Worm (Caenorhabditis elegans): ENCODE data around the gene F20A1.4.

DNA sequence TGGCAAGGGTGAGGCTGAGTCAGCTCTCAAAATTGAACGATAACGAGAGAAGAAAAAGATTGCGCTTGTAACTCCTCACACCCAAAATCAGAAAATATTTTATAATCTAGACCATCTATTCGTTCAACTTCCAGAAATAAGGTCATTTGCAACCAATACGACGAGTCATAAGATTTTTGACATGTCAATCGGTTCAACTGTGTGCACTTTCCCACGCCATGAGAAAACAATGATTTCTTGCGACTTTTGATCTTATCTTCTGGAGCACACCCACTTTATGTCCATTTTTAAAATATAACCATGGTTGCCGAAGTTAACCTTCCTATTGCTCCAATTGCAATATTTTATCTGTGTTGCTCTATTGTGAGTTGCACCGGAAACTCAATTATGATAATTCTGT is 4.6 kb downstream of the F20A1.4 start, which contains the start of gene srsx-32:
- TF ChIP-seq lin-39 (tag; optimal IDR thresholded peaks at IDR 0.05): no peak
- no peak for TF ChIP-seq nhr-76 (tag; optimal IDR thresholded peaks at IDR 0.05)
- no peak for TF ChIP-seq unc-130 (tag; optimal IDR thresholded peaks at IDR 0.05)
- no peak for TF ChIP-seq nhr-28 (tag; optimal IDR thresholded peaks at IDR 0.05)
- TF ChIP-seq unc-62 (GFP tag; optimal IDR thresholded peaks at IDR 0.05): no peak
- TF ChIP-seq snu-23 (GFP tag; optimal IDR thresholded peaks at IDR 0.05): no peak
- no peak for TF ChIP-seq ceh-82 (tag; optimal IDR thresholded peaks at IDR 0.05)
- TF ChIP-seq pqm-1 (tag; optimal IDR thresholded peaks at IDR 0.05): no peak
- TF ChIP-seq blmp-1 (tag; optimal IDR thresholded peaks at IDR 0.05): no peak

Data from whole organism, L1 larva.